Worm (Caenorhabditis elegans): Measurements from ENCODE around the gene ZK757.2.

DNA sequence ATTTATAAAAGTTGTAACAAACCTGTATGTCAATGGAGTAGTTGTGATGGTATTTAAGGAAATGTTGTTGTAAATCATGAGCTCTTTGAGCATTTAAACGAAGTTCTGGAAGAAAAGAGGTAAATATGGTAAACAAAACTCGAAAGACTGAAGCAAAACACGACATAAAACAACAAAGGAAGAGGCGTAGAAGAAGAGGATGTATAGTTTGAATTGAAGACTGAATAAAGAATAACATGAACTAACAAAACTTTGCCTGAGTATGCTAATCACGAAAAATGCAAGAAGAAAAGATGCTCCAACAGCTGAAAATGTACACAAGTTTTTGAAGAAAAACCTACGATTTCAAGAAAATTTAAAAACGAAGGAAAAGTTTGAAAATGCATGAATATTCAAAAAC lies 7.7 kb downstream of the ZK757.2 start, which contains the start of gene ZK757.1:
- no peak for TF ChIP-seq odd-2 (tag; optimal IDR thresholded peaks at IDR 0.05)
- no peak for TF ChIP-seq tbx-2 (tag; optimal IDR thresholded peaks at IDR 0.05)
- TF ChIP-seq pat-9 (tag; optimal IDR thresholded peaks at IDR 0.05) = no peak
- no peak for TF ChIP-seq elt-2 (tag; optimal IDR thresholded peaks at IDR 0.05)
- TF ChIP-seq pax-1 (tag; optimal IDR thresholded peaks at IDR 0.05) = no peak
- no peak for TF ChIP-seq K09A11.1 (tag; optimal IDR thresholded peaks at IDR 0.05; ENCODE audit: insufficient read depth)
- no peak for TF ChIP-seq pros-1 (tag; optimal IDR thresholded peaks at IDR 0.05)
- no peak for TF ChIP-seq nhr-11 (tag; optimal IDR thresholded peaks at IDR 0.05)
- TF ChIP-seq pqm-1 (tag; optimal IDR thresholded peaks at IDR 0.05) = no peak

Data from whole organism, late embryonic.